Fruit fly (Drosophila melanogaster): ENCODE results near the gene CG13083.

CG13083 gene

dm6 chr2L:19453381-19453780 lies 33.9 kb upstream of the CG13083 start, which contains the start of gene Top2 (continued):
- TF ChIP-seq MESR4 (GFP tag; optimal IDR thresholded peaks at IDR 0.05): peak; percentile 47
- TF ChIP-seq onecut (GFP tag; IDR thresholded peaks at IDR 0.05): no peak
- no peak for TF ChIP-seq sens-2 (GFP tag; IDR thresholded peaks at IDR 0.05)
- TF ChIP-seq CG11723 (GFP tag; optimal IDR thresholded peaks at IDR 0.05): no peak
- no peak for TF ChIP-seq hkb (optimal IDR thresholded peaks at IDR 0.05)
- peak; percentile 29; the same call in 1 of the 2 replicates for TF ChIP-seq hkb (GFP tag; IDR thresholded peaks at IDR 0.05)
- no peak for TF ChIP-seq crc (GFP tag; optimal IDR thresholded peaks at IDR 0.05)
- TF ChIP-seq CG10321 (GFP tag; IDR thresholded peaks at IDR 0.05): no peak
- no peak for TF ChIP-seq lab (GFP tag; optimal IDR thresholded peaks at IDR 0.05)
- TF ChIP-seq CG10209 (GFP tag; optimal IDR thresholded peaks at IDR 0.05): no peak
- TF ChIP-seq CG10654 (GFP tag; optimal IDR thresholded peaks at IDR 0.05): peak; percentile 5
- TF ChIP-seq ATbp (GFP tag; optimal IDR thresholded peaks at IDR 0.05): no peak
- peak; percentile 61 for TF ChIP-seq gfzf (GFP tag; optimal IDR thresholded peaks at IDR 0.05)
- peak; percentile 94 for TF ChIP-seq CG1603 (tag; optimal IDR thresholded peaks at IDR 0.05)
- TF ChIP-seq CG34376 (GFP tag; optimal IDR thresholded peaks at IDR 0.05): no peak
- peak; percentile 55 for TF ChIP-seq lilli (GFP tag; optimal IDR thresholded peaks at IDR 0.05)
- peak; percentile 25 for TF ChIP-seq mam (GFP tag; optimal IDR thresholded peaks at IDR 0.05)
- TF ChIP-seq Ada2b (GFP tag; IDR thresholded peaks at IDR 0.05): peak; percentile 27; the same call in 1 of the 2 replicates
- TF ChIP-seq Xbp1 (GFP tag; optimal IDR thresholded peaks at IDR 0.05): peak; percentile 51
- TF ChIP-seq D (optimal IDR thresholded peaks at IDR 0.05): no peak
- no peak for TF ChIP-seq D (GFP tag; optimal IDR thresholded peaks at IDR 0.05)
- peak; percentile 76 for TF ChIP-seq Scr (GFP tag; IDR thresholded peaks at IDR 0.05; ENCODE audit: partially characterized antibody)
- no peak for TF ChIP-seq Ravus (GFP tag; IDR thresholded peaks at IDR 0.05)
- 0 out of 3 replicates have a peak, but pooled peaks have one; percentile 8 for TF ChIP-seq CG34422 (GFP tag; IDR thresholded peaks at IDR 0.05)
- no peak for TF ChIP-seq NC2α (GFP tag; optimal IDR thresholded peaks at IDR 0.05)
- TF ChIP-seq Mes4 (GFP tag; optimal IDR thresholded peaks at IDR 0.05): no peak
- TF ChIP-seq pan (optimal IDR thresholded peaks at IDR 0.05): no peak
- TF ChIP-seq pan (GFP tag; optimal IDR thresholded peaks at IDR 0.05 in 1 of 2, IDR thresholded peaks at IDR 0.05 in 1 of 2): no peak
- TF ChIP-seq zf30C (GFP tag; optimal IDR thresholded peaks at IDR 0.05): no peak
- TF ChIP-seq Myb (GFP tag; optimal IDR thresholded peaks at IDR 0.05): peak; percentile 89
- no peak for TF ChIP-seq C15 (GFP tag; IDR thresholded peaks at IDR 0.05)
- peak; percentile 90 for TF ChIP-seq CG10267 (tag; optimal IDR thresholded peaks at IDR 0.05)
- no peak for TF ChIP-seq gsb (GFP tag; IDR thresholded peaks at IDR 0.05)
- TF ChIP-seq corto (GFP tag; optimal IDR thresholded peaks at IDR 0.05): no peak
- TF ChIP-seq tup (GFP tag; optimal IDR thresholded peaks at IDR 0.05): no peak
- TF ChIP-seq CG30020 (tag; optimal IDR thresholded peaks at IDR 0.05): peak; percentile 70
- TF ChIP-seq maf-S (GFP tag; optimal IDR thresholded peaks at IDR 0.05): peak; percentile 64
- peak; percentile 48 for TF ChIP-seq tin (GFP tag; optimal IDR thresholded peaks at IDR 0.05)
- TF ChIP-seq gem (tag; optimal IDR thresholded peaks at IDR 0.05): peak; percentile 51
- TF ChIP-seq Elba2 (GFP tag; optimal IDR thresholded peaks at IDR 0.05): peak; percentile 4
- TF ChIP-seq dimm (GFP tag; IDR thresholded peaks at IDR 0.05): no peak
- peak; percentile 66 for TF ChIP-seq CG9797 (GFP tag; optimal IDR thresholded peaks at IDR 0.05)
- no peak for TF ChIP-seq Sox100B (GFP tag; optimal IDR thresholded peaks at IDR 0.05)
- TF ChIP-seq Adf1 (GFP tag; IDR thresholded peaks at IDR 0.05): peak; percentile 19; the same call in 1 of the 2 replicates
- TF ChIP-seq CG18476 (GFP tag; optimal IDR thresholded peaks at IDR 0.05): no peak
- TF ChIP-seq ken (GFP tag; IDR thresholded peaks at IDR 0.05): 0 out of 3 replicates have a peak, but pooled peaks have one; percentile 7

Measured in whole organism, embryonic.